Worm (Caenorhabditis elegans) whole organism, dauer: Measurements from ENCODE around the gene C14B9.3.

Source experiments
- unc-62 ChIP-seq: sonication (generic microtip); optimal IDR thresholded peaks from 2 replicates; lab custom pipeline; 2017; ENCODE audit warnings: missing biosample characterization, missing genetic modification reagents, missing genetic modification characterization

C14B9.3 gene

DNA sequence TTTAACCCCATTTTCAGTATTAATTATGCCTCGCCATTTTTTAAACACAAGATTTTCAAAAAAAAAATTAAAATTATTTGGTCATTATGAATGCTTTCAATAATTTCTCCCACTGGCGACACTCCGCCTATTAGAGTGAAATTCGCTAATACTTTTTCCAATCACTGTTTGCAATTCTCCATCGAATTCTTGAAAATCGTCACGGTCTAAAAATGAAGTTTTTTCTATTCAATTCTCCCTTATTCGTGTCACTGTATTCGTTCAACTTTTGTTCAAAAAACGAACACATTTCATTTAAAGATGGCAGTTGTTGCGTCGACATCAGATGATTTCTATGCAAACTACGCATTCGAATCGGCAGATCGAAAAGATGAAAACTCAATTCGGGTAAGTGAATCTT lies at the start of gene C14B9.3:
Gene C14B9.3, plus strand, starts transcription at position 301 of the 400 bp plus-strand sequence.
- no peak for TF ChIP-seq unc-62 (GFP tag; lab: Kevin White, UChicago)

ce11 chrIII:8061114-8061513 lies 47.5 kb upstream of the C14B9.3 start:
- no peak for TF ChIP-seq unc-62 (GFP tag; lab: Kevin White, UChicago)

ce11 chrIII:8063659-8064058 lies 44.9 kb upstream of the C14B9.3 start:
- no peak for TF ChIP-seq unc-62 (GFP tag; lab: Kevin White, UChicago)

- TF ChIP-seq unc-62 (GFP tag; lab: Kevin White, UChicago): no peak
Measured at ce11 chrIII:8065101-8065500, 43.5 kb upstream of the C14B9.3 start.

- TF ChIP-seq unc-62 (GFP tag; lab: Kevin White, UChicago): no peak
Measured at ce11 chrIII:8066989-8067388, 41.6 kb upstream of the C14B9.3 start, which contains the start of gene pros-1. TSS of gene pros-1 (plus strand) at chrIII:8067289.

ce11 chrIII:8067798-8068197 lies 40.8 kb upstream of the C14B9.3 start:
- no peak for TF ChIP-seq unc-62 (GFP tag; lab: Kevin White, UChicago)

ce11 chrIII:8069206-8069605 lies 39.4 kb upstream of the C14B9.3 start:
- TF ChIP-seq unc-62 (GFP tag; lab: Kevin White, UChicago): no peak

DNA sequence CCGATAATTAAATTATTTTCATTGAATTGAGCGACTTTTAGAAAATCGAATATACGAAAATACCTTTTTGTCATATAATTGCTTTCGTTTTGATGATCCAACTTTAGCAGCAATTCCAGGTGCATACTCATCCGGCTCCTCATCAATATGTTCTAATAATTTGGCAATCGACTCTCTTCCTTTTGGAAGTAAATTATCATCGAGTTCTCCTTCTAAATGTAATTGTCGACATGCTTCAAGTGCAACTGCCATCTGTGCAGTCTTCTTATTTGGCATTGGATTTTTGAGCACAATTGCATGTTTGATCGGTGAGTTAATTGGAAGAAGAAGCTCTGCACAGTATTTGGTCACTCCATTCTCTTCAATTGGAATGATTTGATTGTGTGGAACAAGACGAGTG lies 31.4 kb upstream of the C14B9.3 start:
- TF ChIP-seq unc-62 (GFP tag; lab: Kevin White, UChicago): no peak

DNA sequence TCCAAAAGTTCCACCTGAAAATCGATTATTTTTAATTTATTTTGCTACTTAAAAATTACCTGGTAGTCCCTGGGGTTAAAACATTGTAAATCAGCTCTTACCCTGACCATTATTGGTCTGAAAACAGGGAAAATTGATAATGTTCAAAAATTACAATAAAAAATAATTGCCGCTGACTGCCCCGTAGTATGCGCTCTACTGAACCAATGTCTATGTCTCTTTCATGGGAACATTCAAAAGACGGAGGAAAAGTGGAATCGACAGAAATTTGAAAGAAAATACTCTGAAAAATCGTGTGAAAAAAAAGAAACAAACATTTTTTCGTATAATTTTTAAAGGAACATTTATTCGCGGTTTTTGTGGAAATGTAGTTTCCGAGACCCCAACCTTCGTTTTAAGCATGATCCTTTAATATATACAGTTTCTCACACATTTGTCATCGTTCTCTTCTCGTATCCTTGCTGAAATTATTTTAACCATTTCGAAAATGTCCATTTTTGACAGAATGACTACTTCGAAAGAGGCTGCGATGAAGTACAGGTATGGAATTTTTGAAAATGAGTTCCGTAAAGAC lies 28.3 kb upstream of the C14B9.3 start, which contains the start of the genes dcr-1 and apc-2:
Gene dcr-1, minus strand, starts transcription at position 117 of the 574 bp plus-strand sequence.
Gene apc-2, plus strand, starts transcription at position 465 of the 574 bp plus-strand sequence.
- no peak for TF ChIP-seq unc-62 (GFP tag; lab: Kevin White, UChicago)

DNA sequence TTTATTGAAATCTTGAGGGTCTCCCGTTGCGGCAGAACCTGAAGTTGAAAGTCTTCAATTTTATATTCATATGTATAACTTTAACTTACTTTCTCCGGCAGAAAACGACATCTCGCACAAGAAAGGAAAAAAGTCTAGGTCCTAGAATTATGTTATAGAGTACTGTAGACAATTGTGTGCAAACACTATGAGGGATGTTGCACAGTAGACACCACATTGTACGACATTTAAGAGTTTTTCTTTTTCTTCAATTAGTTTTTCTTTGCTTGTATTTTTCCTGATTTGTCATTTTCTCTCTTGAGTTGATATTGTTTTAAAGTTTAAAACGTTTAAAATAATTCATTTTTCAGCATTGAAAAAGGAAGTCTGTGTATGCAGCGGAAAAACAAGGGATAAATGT lies 23.2 kb upstream of the C14B9.3 start, which contains the start of the genes K06H7.7 and grp-1:
Gene K06H7.7, minus strand, starts transcription at position 121 of the 400 bp plus-strand sequence.
Gene grp-1, plus strand, starts transcription at position 351 of the 400 bp plus-strand sequence.
- no peak for TF ChIP-seq unc-62 (GFP tag; lab: Kevin White, UChicago)

ce11 chrIII:8088235-8088634 lies 20.4 kb upstream of the C14B9.3 start, which contains the start of gene vms-1:
TSS of gene vms-1 (plus strand) at chrIII:8088535.
- TF ChIP-seq unc-62 (GFP tag; lab: Kevin White, UChicago): no peak

- TF ChIP-seq unc-62 (GFP tag; lab: Kevin White, UChicago): no peak
Measured at ce11 chrIII:8091408-8091807, 17.2 kb upstream of the C14B9.3 start, which contains the start of gene idi-1. TSS of gene idi-1 (plus strand) at chrIII:8091708.

- TF ChIP-seq unc-62 (GFP tag; lab: Kevin White, UChicago): no peak
Measured at ce11 chrIII:8093079-8093623, 15.4 kb upstream of the C14B9.3 start, which contains the start of gene K06H7.2. TSS of gene K06H7.2 (plus strand) at chrIII:8093573.

ce11 chrIII:8098116-8098515 lies 10.5 kb upstream of the C14B9.3 start, which contains the start of gene K06H7.8:
TSS of gene K06H7.8 (minus strand) at chrIII:8098216.
- TF ChIP-seq unc-62 (GFP tag; lab: Kevin White, UChicago): no peak

- no peak for TF ChIP-seq unc-62 (GFP tag; lab: Kevin White, UChicago)
Measured at ce11 chrIII:8099022-8099421, 9.6 kb upstream of the C14B9.3 start, which contains the start of gene K06H7.1. TSS of gene K06H7.1 (plus strand) at chrIII:8099322.

DNA sequence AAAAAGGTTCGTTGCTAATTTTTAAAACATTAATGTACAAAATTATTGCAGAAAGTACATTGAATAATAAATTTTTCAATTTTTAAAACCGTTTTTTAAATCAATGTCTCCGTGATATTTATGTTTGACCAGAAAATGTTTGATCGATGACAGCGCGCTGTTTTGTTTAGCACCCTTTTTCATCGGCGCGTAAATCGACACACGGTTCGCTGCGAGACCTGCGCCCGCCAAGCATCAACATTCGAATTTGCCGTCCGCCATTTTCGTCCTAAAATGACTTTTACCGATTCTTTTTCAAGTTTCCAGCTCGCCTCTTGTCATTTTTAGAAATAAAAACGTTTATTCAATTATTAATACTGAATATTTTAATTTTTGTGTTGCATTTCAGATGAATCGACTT lies 7.6 kb upstream of the C14B9.3 start, which contains the start of gene plk-1:
Gene plk-1, plus strand, starts transcription at position 389 of the 400 bp plus-strand sequence.
- TF ChIP-seq unc-62 (GFP tag; lab: Kevin White, UChicago): no peak
